Fruit fly (Drosophila melanogaster) whole organism, prepupa: ENCODE measurements around the gene sky.

Experiments
- CG10669 ChIP-seq: fragments of 200-800 bp; sonication (Bioruptor generic); optimal IDR thresholded peaks from 3 replicates; lab custom pipeline; 2018; ENCODE audit warnings: missing biosample characterization, mild to moderate bottlenecking, missing genetic modification characterization, moderate library complexity
- CG11294 ChIP-seq: fragments of 200-800 bp; sonication (Bioruptor generic); IDR thresholded peaks from 2 replicates; pipeline ENCODE4 v1.3.6; 2022; ENCODE audit warnings: missing biosample characterization, missing genetic modification characterization
- CG11762 ChIP-seq: fragments of 200-800 bp; sonication (Bioruptor generic); optimal IDR thresholded peaks from 3 replicates; lab custom pipeline; 2016; ENCODE audit warnings: missing biosample characterization, missing genetic modification characterization; ENCODE audit not compliant: insufficient read depth
- CG11902 ChIP-seq: fragments of 200-800 bp; sonication (Bioruptor generic); optimal IDR thresholded peaks from 3 replicates; lab custom pipeline; 2016; ENCODE audit warnings: missing biosample characterization, missing genetic modification characterization
- CG15336 ChIP-seq: fragments of 200-800 bp; sonication (Bioruptor generic); IDR thresholded peaks from 2 replicates; pipeline ENCODE4 v1.3.6; 2022; ENCODE audit warnings: missing biosample characterization, missing genetic modification characterization
- CG16779 ChIP-seq: fragments of 200-800 bp; sonication (Bioruptor generic); optimal IDR thresholded peaks from 3 replicates; lab custom pipeline; 2017; ENCODE audit warnings: missing biosample characterization, mild to moderate bottlenecking, missing genetic modification characterization
- CG32006 ChIP-seq: fragments of 200-800 bp; sonication (Bioruptor generic); optimal IDR thresholded peaks from 3 replicates; lab custom pipeline; 2017; ENCODE audit warnings: missing biosample characterization, mild to moderate bottlenecking, missing genetic modification characterization
- CG34406 ChIP-seq: fragments of 200-800 bp; sonication (Bioruptor generic); optimal IDR thresholded peaks from 3 replicates; lab custom pipeline; 2016; ENCODE audit warnings: missing biosample characterization, missing genetic modification characterization
- CG3919 ChIP-seq: fragments of 200-800 bp; sonication (Bioruptor generic); optimal IDR thresholded peaks from 3 replicates; lab custom pipeline; 2016; ENCODE audit warnings: missing biosample characterization, missing genetic modification characterization
- CG6163 ChIP-seq: fragments of 200-800 bp; sonication (Bioruptor generic); IDR thresholded peaks from 3 replicates; pipeline ENCODE4 v1.3.6; 2022; ENCODE audit warnings: missing biosample characterization, missing genetic modification characterization
- CG6276 ChIP-seq: fragments of 200-800 bp; sonication (Bioruptor generic); optimal IDR thresholded peaks from 2 replicates; lab custom pipeline; 2017; ENCODE audit warnings: missing biosample characterization, mild to moderate bottlenecking, missing genetic modification characterization
- CG6792 ChIP-seq: fragments of 200-800 bp; sonication (Bioruptor generic); optimal IDR thresholded peaks from 3 replicates; lab custom pipeline; 2016; ENCODE audit warnings: missing biosample characterization, missing genetic modification characterization
- CG6808 ChIP-seq: fragments of 200-800 bp; sonication (Bioruptor generic); optimal IDR thresholded peaks from 3 replicates; lab custom pipeline; 2017; ENCODE audit warnings: missing biosample characterization, missing genetic modification characterization, mild to moderate bottlenecking, moderate library complexity, missing genetic modification reagents
- CG8119 ChIP-seq: fragments of 200-800 bp; sonication (Bioruptor generic); IDR thresholded peaks from 3 replicates; pipeline ENCODE4 v1.3.6; 2022; ENCODE audit warnings: missing biosample characterization, missing genetic modification characterization
- CG9139 ChIP-seq: fragments of 200-800 bp; sonication (Bioruptor generic); optimal IDR thresholded peaks from 3 replicates; lab custom pipeline; 2017; ENCODE audit warnings: missing biosample characterization, mild to moderate bottlenecking, missing genetic modification characterization
- Eip75B ChIP-seq: fragments of 200-800 bp; sonication (Bioruptor generic); optimal IDR thresholded peaks from 3 replicates; lab custom pipeline; 2016; ENCODE audit warnings: missing biosample characterization, missing genetic modification characterization
- Eip78C ChIP-seq: fragments of 200-800 bp; sonication (Bioruptor generic); peaks from one replicate; lab custom pipeline; 2016; ENCODE audit warnings: missing biosample characterization, missing genetic modification characterization
- Ets96B ChIP-seq: fragments of 200-800 bp; optimal IDR thresholded peaks from 2 replicates; lab custom pipeline; 2019; ENCODE audit warnings: missing biosample characterization, mild to moderate bottlenecking, missing genetic modification characterization, moderate library complexity
- Hr4 ChIP-seq: fragments of 200-800 bp; sonication (Bioruptor generic); optimal IDR thresholded peaks from 3 replicates; lab custom pipeline; 2016; ENCODE audit warnings: missing biosample characterization, missing genetic modification characterization
- Lpt ChIP-seq: fragments of 200-800 bp; sonication (Bioruptor generic); optimal IDR thresholded peaks from 3 replicates; lab custom pipeline; 2016; ENCODE audit warnings: missing biosample characterization, missing genetic modification characterization
- Met ChIP-seq: fragments of 200-800 bp; sonication (Bioruptor generic); optimal IDR thresholded peaks from 3 replicates; lab custom pipeline; 2016; ENCODE audit warnings: missing biosample characterization, missing genetic modification characterization
- OdsH ChIP-seq: fragments of 200-800 bp; sonication (Bioruptor generic); optimal IDR thresholded peaks from 3 replicates; lab custom pipeline; 2016; ENCODE audit warnings: missing biosample characterization, missing genetic modification characterization
- Smox ChIP-seq: fragments of 200-800 bp; sonication (Bioruptor generic); optimal IDR thresholded peaks from 3 replicates; lab custom pipeline; 2016; ENCODE audit warnings: missing biosample characterization, missing genetic modification characterization
- Sox102F ChIP-seq: fragments of 200-800 bp; sonication (Bioruptor generic); optimal IDR thresholded peaks from 2 replicates; lab custom pipeline; 2016; ENCODE audit warnings: missing biosample characterization, mild to moderate bottlenecking, missing genetic modification characterization
- Sox14 ChIP-seq: fragments of 200-800 bp; sonication (Bioruptor generic); optimal IDR thresholded peaks from 3 replicates; lab custom pipeline; 2016; ENCODE audit warnings: missing biosample characterization, missing genetic modification characterization
- Sox15 ChIP-seq: fragments of 200-800 bp; sonication (Bioruptor generic); optimal IDR thresholded peaks from 3 replicates; lab custom pipeline; 2016; ENCODE audit warnings: missing biosample characterization, missing genetic modification characterization
- acj6 ChIP-seq: fragments of 200-800 bp; sonication (Bioruptor generic); optimal IDR thresholded peaks from 3 replicates; lab custom pipeline; 2016; ENCODE audit warnings: missing biosample characterization, missing genetic modification characterization
- dac ChIP-seq: fragments of 200-800 bp; sonication (Bioruptor generic); optimal IDR thresholded peaks from 2 replicates; lab custom pipeline; 2017; ENCODE audit warnings: missing biosample characterization, mild to moderate bottlenecking, missing genetic modification characterization
- eg ChIP-seq: fragments of 200-800 bp; sonication (Bioruptor generic); IDR thresholded peaks from 3 replicates; pipeline ENCODE4 v1.3.6; 2022; ENCODE audit warnings: missing biosample characterization, missing genetic modification characterization
- esn ChIP-seq: fragments of 200-800 bp; sonication (Bioruptor generic); optimal IDR thresholded peaks from 2 replicates; lab custom pipeline; 2016; ENCODE audit warnings: missing biosample characterization, mild to moderate bottlenecking, missing genetic modification characterization, moderate library complexity
- fd59A ChIP-seq: fragments of 200-800 bp; sonication (Bioruptor generic); optimal IDR thresholded peaks from 2 replicates; lab custom pipeline; 2017; ENCODE audit warnings: missing biosample characterization, mild to moderate bottlenecking, missing genetic modification characterization, missing genetic modification reagents
- fd85E ChIP-seq: fragments of 200-800 bp; sonication (Bioruptor generic); optimal IDR thresholded peaks from 3 replicates; lab custom pipeline; 2016; ENCODE audit warnings: missing biosample characterization, missing genetic modification characterization
- fkh ChIP-seq: fragments of 200-800 bp; sonication (Bioruptor generic); optimal IDR thresholded peaks from 3 replicates; lab custom pipeline; 2017; ENCODE audit warnings: missing biosample characterization, mild to moderate bottlenecking, missing genetic modification characterization, moderate library complexity
- pdm3 ChIP-seq: fragments of 200-800 bp; sonication (Bioruptor generic); optimal IDR thresholded peaks from 3 replicates; lab custom pipeline; 2016; ENCODE audit warnings: missing biosample characterization, missing genetic modification characterization
- salr ChIP-seq, 2 experiments: fragments of 200-800 bp; sonication (Bioruptor generic); optimal IDR thresholded peaks; 3 replicates each; lab custom pipeline; 2016 to 2018; ENCODE audit warnings: missing biosample characterization in 2 of 2, missing genetic modification characterization in 2 of 2, mild to moderate bottlenecking in 1 of 2
- spab ChIP-seq: fragments of 200-800 bp; sonication (Bioruptor generic); optimal IDR thresholded peaks from 2 replicates; lab custom pipeline; 2017; ENCODE audit warnings: missing biosample characterization, mild to moderate bottlenecking, missing genetic modification characterization, missing genetic modification reagents
- ss ChIP-seq, 2 experiments: fragments of 200-800 bp; sonication (Bioruptor generic); optimal IDR thresholded peaks; 2 replicates in 1 of 2; 3 replicates in 1 of 2; lab custom pipeline; 2017 to 2018; ENCODE audit warnings: mild to moderate bottlenecking in 2 of 2, missing biosample characterization in 2 of 2, missing genetic modification characterization in 2 of 2, moderate library complexity in 1 of 2
- topi ChIP-seq: fragments of 200-800 bp; sonication (Bioruptor generic); optimal IDR thresholded peaks from 3 replicates; lab custom pipeline; 2016; ENCODE audit warnings: missing biosample characterization, missing genetic modification characterization
- vri ChIP-seq: fragments of 200-800 bp; sonication (Bioruptor generic); optimal IDR thresholded peaks from 3 replicates; lab custom pipeline; 2016; ENCODE audit warnings: missing biosample characterization, mild to moderate bottlenecking, missing genetic modification characterization

Gene sky

DNA sequence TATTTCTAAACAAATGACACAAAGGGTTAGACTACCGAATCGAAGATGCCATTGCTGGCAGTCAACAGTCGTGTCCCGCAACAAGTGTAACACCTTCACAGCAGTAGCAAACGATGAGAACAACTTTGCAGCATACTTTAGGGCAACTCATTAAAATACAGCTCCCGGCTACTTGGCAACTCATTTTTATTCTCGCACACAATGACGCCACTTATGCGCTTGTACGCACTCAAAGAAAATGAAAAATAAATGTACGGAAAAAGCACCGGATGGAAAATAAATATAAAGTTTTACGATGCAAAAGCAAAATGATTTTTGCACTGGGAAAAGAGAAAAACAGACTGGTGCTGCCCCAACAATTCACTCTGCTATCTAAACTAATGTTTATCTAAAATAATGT is 27.5 kb downstream of the sky start (continued):
- peak; percentile 35 for TF ChIP-seq CG6276 (GFP tag; lab: Kevin White, UChicago)
- TF ChIP-seq CG34406 (GFP tag; lab: Kevin White, UChicago), result no peak
- no peak for TF ChIP-seq CG16779 (tag; lab: Kevin White, UChicago)
- peak; percentile 38; the same call in 1 of the 3 replicates for TF ChIP-seq CG8119 (GFP tag; lab: Robert Waterston, UW)
- no peak for TF ChIP-seq Met (GFP tag; lab: Kevin White, UChicago)
- TF ChIP-seq Sox14 (GFP tag; lab: Kevin White, UChicago), result peak; percentile 35
- peak; percentile 29 for TF ChIP-seq CG3919 (GFP tag; lab: Kevin White, UChicago)
- no peak for TF ChIP-seq CG6808 (GFP tag; lab: Kevin White, UChicago)
- TF ChIP-seq ss (GFP tag; optimal IDR thresholded peaks at IDR 0.05; lab: Kevin White, UChicago), result peak in 1 of 2 experiments; percentile 26
- TF ChIP-seq CG11762 (GFP tag; lab: Kevin White, UChicago), result no peak
- no peak for TF ChIP-seq spab (GFP tag; lab: Kevin White, UChicago)
- peak; percentile 7 for TF ChIP-seq acj6 (GFP tag; lab: Kevin White, UChicago)
- TF ChIP-seq CG32006 (GFP tag; lab: Kevin White, UChicago), result peak; percentile 27
- no peak for TF ChIP-seq esn (GFP tag; lab: Kevin White, UChicago)
- no peak for TF ChIP-seq CG11294 (GFP tag; lab: Robert Waterston, UW)
- no peak for TF ChIP-seq CG11902
- TF ChIP-seq topi (GFP tag; lab: Kevin White, UChicago), result no peak

- TF ChIP-seq Sox15 (GFP tag; lab: Kevin White, UChicago) (no peak), dac (GFP tag; lab: Kevin White, UChicago) (peak; percentile 35), fd85E (GFP tag; lab: Kevin White, UChicago) (no peak), CG6276 (GFP tag; lab: Kevin White, UChicago) (peak; percentile 53), CG11762 (GFP tag; lab: Kevin White, UChicago) (no peak), esn (GFP tag; lab: Kevin White, UChicago) (no peak), CG6792 (GFP tag; lab: Kevin White, UChicago) (no peak), topi (GFP tag; lab: Kevin White, UChicago) (no peak), CG15336 (GFP tag; lab: Robert Waterston, UW) (peak; percentile 22; the same call in 1 of the 2 replicates), Hr4 (peak; percentile 56), Eip75B (no peak), vri (no peak), Sox102F (GFP tag; lab: Kevin White, UChicago) (no peak), Ets96B (tag; lab: Kevin White, UChicago) (no peak), fkh (GFP tag; lab: Kevin White, UChicago) (peak; percentile 63), CG6163 (GFP tag; lab: Robert Waterston, UW) (no peak), Smox (GFP tag; lab: Kevin White, UChicago) (no peak), CG11294 (GFP tag; lab: Robert Waterston, UW) (peak; percentile 35; the same call in 1 of the 2 replicates), CG32006 (GFP tag; lab: Kevin White, UChicago) (peak; percentile 37), pdm3 (GFP tag; lab: Kevin White, UChicago) (no peak), CG34406 (GFP tag; lab: Kevin White, UChicago) (no peak), CG9139 (GFP tag; lab: Kevin White, UChicago) (no peak), OdsH (GFP tag; lab: Kevin White, UChicago) (peak; percentile 17), Met (GFP tag; lab: Kevin White, UChicago) (no peak), CG10669 (GFP tag; lab: Kevin White, UChicago) (no peak), salr (GFP tag; optimal IDR thresholded peaks at IDR 0.05; lab: Kevin White, UChicago) (no peak), fd59A (GFP tag; lab: Kevin White, UChicago) (no peak), Lpt (GFP tag; lab: Kevin White, UChicago) (no peak), CG16779 (tag; lab: Kevin White, UChicago) (no peak), eg (GFP tag; lab: Robert Waterston, UW) (peak; percentile 55; the same call in 1 of the 3 replicates), Eip78C (GFP tag; lab: Kevin White, UChicago) (peak; percentile 74)
Observed at dm6 chr2L:20889857-20890606, 28.7 kb downstream of the sky start.
